Fruit fly (Drosophila melanogaster) whole organism, embryonic: ENCODE data around the gene tth.

Source experiments
- Atf6 ChIP-seq: fragments of 200-800 bp; sonication (Bioruptor generic); IDR thresholded peaks from 2 replicates; pipeline ENCODE4 v1.3.6; 2022; ENCODE audit warnings: missing biosample characterization, missing genetic modification characterization
- B-H2 ChIP-seq: fragments of 200-800 bp; sonication (Bioruptor generic); optimal IDR thresholded peaks from 2 replicates; lab custom pipeline; 2018; ENCODE audit warnings: missing biosample characterization, mild to moderate bottlenecking, missing genetic modification characterization
- CG10543 ChIP-seq: fragments of 200-800 bp; sonication (Bioruptor generic); optimal IDR thresholded peaks from 3 replicates; lab custom pipeline; 2017; ENCODE audit warnings: missing biosample characterization, mild to moderate bottlenecking, missing genetic modification characterization, moderate library complexity
- CG12769 ChIP-seq: fragments of 200-800 bp; sonication (Bioruptor generic); optimal IDR thresholded peaks from 2 replicates; lab custom pipeline; 2019; ENCODE audit warnings: missing biosample characterization, mild to moderate bottlenecking, missing genetic modification characterization, moderate library complexity
- CG16813 ChIP-seq: fragments of 200-800 bp; sonication (Bioruptor generic); IDR thresholded peaks from 3 replicates; pipeline ENCODE4 v1.3.6; 2022; ENCODE audit warnings: missing biosample characterization, missing genetic modification characterization; ENCODE audit not compliant: partially characterized antibody
- CG17385 ChIP-seq: fragments of 200-800 bp; sonication (Bioruptor generic); optimal IDR thresholded peaks from 3 replicates; lab custom pipeline; 2018; ENCODE audit warnings: missing biosample characterization, mild to moderate bottlenecking, missing genetic modification characterization
- CG17568 ChIP-seq: fragments of 200-800 bp; sonication (Bioruptor generic); optimal IDR thresholded peaks from 2 replicates; lab custom pipeline; 2018; ENCODE audit warnings: missing biosample characterization, mild to moderate bottlenecking, missing genetic modification characterization, moderate library complexity
- CG18599 ChIP-seq: fragments of 200-800 bp; sonication (Bioruptor generic); optimal IDR thresholded peaks from 3 replicates; lab custom pipeline; 2017; ENCODE audit warnings: missing biosample characterization, missing genetic modification characterization, mild to moderate bottlenecking, moderate library complexity, missing genetic modification reagents
- CG18764 ChIP-seq: fragments of 200-800 bp; sonication (Bioruptor generic); optimal IDR thresholded peaks from 3 replicates; lab custom pipeline; 2016; ENCODE audit warnings: missing biosample characterization, missing genetic modification characterization
- CG30431 ChIP-seq: fragments of 200-800 bp; sonication (Bioruptor generic); optimal IDR thresholded peaks from 2 replicates; lab custom pipeline; 2017; ENCODE audit warnings: missing biosample characterization, missing genetic modification characterization
- CG3281 ChIP-seq: fragments of 200-800 bp; sonication (Bioruptor generic); optimal IDR thresholded peaks from 3 replicates; lab custom pipeline; 2017; ENCODE audit warnings: missing biosample characterization, mild to moderate bottlenecking, missing genetic modification characterization
- CG34224 ChIP-seq: fragments of 200-800 bp; sonication (Bioruptor generic); IDR thresholded peaks from 3 replicates; pipeline ENCODE4 v1.3.6; 2022; ENCODE audit warnings: missing biosample characterization, missing genetic modification characterization; ENCODE audit not compliant: partially characterized antibody
- CG4360 ChIP-seq: fragments of 200-800 bp; sonication (Bioruptor generic); IDR thresholded peaks from 2 replicates; pipeline ENCODE4 v1.3.6; 2022; ENCODE audit warnings: missing biosample characterization, missing genetic modification characterization
- CG7839 ChIP-seq: fragments of 200-800 bp; sonication (Bioruptor generic); optimal IDR thresholded peaks from 3 replicates; lab custom pipeline; 2018; ENCODE audit warnings: missing biosample characterization, mild to moderate bottlenecking, missing genetic modification characterization, moderate library complexity
- CG8290 ChIP-seq, 3 experiments: fragments of 200-800 bp; sonication (Bioruptor generic); optimal IDR thresholded peaks; 2 replicates each; lab custom pipeline; 2016 to 2019; ENCODE audit warnings: missing biosample characterization in 3 of 3, missing genetic modification characterization in 3 of 3, mild to moderate bottlenecking in 2 of 3, moderate library complexity in 1 of 3
- D19B ChIP-seq: fragments of 200-800 bp; sonication (Bioruptor generic); optimal IDR thresholded peaks from 2 replicates; lab custom pipeline; 2017; ENCODE audit warnings: missing biosample characterization, mild to moderate bottlenecking, missing genetic modification characterization
- Deaf1 ChIP-seq: fragments of 200-800 bp; optimal IDR thresholded peaks from 3 replicates; lab custom pipeline; 2019; ENCODE audit warnings: missing biosample characterization, mild to moderate bottlenecking, missing genetic modification characterization, moderate library complexity
- Elba2 ChIP-seq: fragments of 200-800 bp; sonication (Bioruptor generic); optimal IDR thresholded peaks from 3 replicates; lab custom pipeline; 2016; ENCODE audit warnings: missing biosample characterization, missing genetic modification characterization
- Ets65A ChIP-seq: fragments of 200-800 bp; sonication (Bioruptor generic); peaks from one replicate; lab custom pipeline; 2016; ENCODE audit warnings: missing biosample characterization, missing genetic modification characterization
- Med ChIP-seq: fragments of 200-800 bp; sonication (Bioruptor generic); peaks from one replicate; lab custom pipeline; 2016; ENCODE audit warnings: missing biosample characterization, missing genetic modification characterization, mild to moderate bottlenecking, inconsistent platforms, moderate library complexity
- NFAT ChIP-seq: fragments of 200-800 bp; sonication (Bioruptor generic); IDR thresholded peaks from 2 replicates; pipeline ENCODE4 v1.3.6; 2022; ENCODE audit warnings: missing biosample characterization, missing genetic modification characterization
- Trl ChIP-seq, 3 experiments: fragments of >200 bp in 2 of 3; fragments of 200-800 bp in 1 of 3; sonication (Bioruptor generic) in 1 of 3; optimal IDR thresholded peaks; 2 replicates in 1 of 3; 3 replicates in 2 of 3; lab custom pipeline; 2016 to 2017; ENCODE audit warnings: missing biosample characterization in 1 of 3, missing genetic modification characterization in 1 of 3
- chinmo ChIP-seq: fragments of 200-800 bp; sonication (Bioruptor generic); IDR thresholded peaks from 4 replicates; pipeline ENCODE4 v1.3.6; 2022; ENCODE audit warnings: missing biosample characterization, missing genetic modification characterization; ENCODE audit not compliant: partially characterized antibody
- chm ChIP-seq: fragments of 200-800 bp; sonication (Bioruptor generic); IDR thresholded peaks from 2 replicates; pipeline ENCODE4 v1.3.6; 2022; ENCODE audit warnings: missing biosample characterization, missing genetic modification characterization
- ci ChIP-seq: fragments of 200-800 bp; sonication (Bioruptor generic); IDR thresholded peaks from 3 replicates; pipeline ENCODE4 v1.3.6; 2022; ENCODE audit warnings: missing biosample characterization, missing genetic modification characterization
- crol ChIP-seq: fragments of 200-800 bp; sonication (Bioruptor generic); IDR thresholded peaks from 2 replicates; pipeline ENCODE4 v1.3.6; 2022; ENCODE audit warnings: missing biosample characterization, missing genetic modification characterization
- grau ChIP-seq: fragments of 200-800 bp; optimal IDR thresholded peaks from 3 replicates; lab custom pipeline; 2019; ENCODE audit warnings: missing biosample characterization, mild to moderate bottlenecking, missing genetic modification characterization, moderate library complexity
- insv ChIP-seq, 2 experiments: fragments of 200-800 bp; sonication (Bioruptor generic); optimal IDR thresholded peaks; 3 replicates each; lab custom pipeline; 2016 to 2018; ENCODE audit warnings: missing biosample characterization in 2 of 2, missing genetic modification characterization in 2 of 2
- klu ChIP-seq: fragments of 200-800 bp; sonication (Bioruptor generic); IDR thresholded peaks from 2 replicates; pipeline ENCODE4 v1.3.6; 2022; ENCODE audit warnings: missing biosample characterization, missing genetic modification characterization
- kni ChIP-seq: fragments of 200-800 bp; sonication (Bioruptor generic); optimal IDR thresholded peaks from 3 replicates; lab custom pipeline; 2017; ENCODE audit warnings: mild to moderate bottlenecking, missing biosample characterization, missing genetic modification reagents, missing genetic modification characterization
- row ChIP-seq: fragments of 200-800 bp; sonication (Bioruptor generic); IDR thresholded peaks from 3 replicates; pipeline ENCODE4 v1.3.6; 2022; ENCODE audit warnings: missing biosample characterization, missing genetic modification characterization
- sens ChIP-seq: fragments of 200-800 bp; sonication (Bioruptor generic); peaks from one replicate; lab custom pipeline; 2016; ENCODE audit warnings: missing biosample characterization, missing genetic modification characterization
- sqz ChIP-seq: fragments of 200-800 bp; sonication (Bioruptor generic); optimal IDR thresholded peaks from 3 replicates; lab custom pipeline; 2018; ENCODE audit warnings: missing biosample characterization, mild to moderate bottlenecking, missing genetic modification characterization
- sr ChIP-seq: fragments of 200-800 bp; sonication (Bioruptor generic); IDR thresholded peaks from 3 replicates; pipeline ENCODE4 v1.3.6; 2022; ENCODE audit warnings: missing biosample characterization, missing genetic modification characterization
- tap ChIP-seq: fragments of 200-800 bp; optimal IDR thresholded peaks from 3 replicates; lab custom pipeline; 2019; ENCODE audit warnings: missing biosample characterization, mild to moderate bottlenecking, missing genetic modification characterization, moderate library complexity
- trh ChIP-seq: fragments of 200-800 bp; sonication (Bioruptor generic); optimal IDR thresholded peaks from 2 replicates; lab custom pipeline; 2016; ENCODE audit warnings: missing biosample characterization, missing genetic modification characterization

The tth gene

DNA sequence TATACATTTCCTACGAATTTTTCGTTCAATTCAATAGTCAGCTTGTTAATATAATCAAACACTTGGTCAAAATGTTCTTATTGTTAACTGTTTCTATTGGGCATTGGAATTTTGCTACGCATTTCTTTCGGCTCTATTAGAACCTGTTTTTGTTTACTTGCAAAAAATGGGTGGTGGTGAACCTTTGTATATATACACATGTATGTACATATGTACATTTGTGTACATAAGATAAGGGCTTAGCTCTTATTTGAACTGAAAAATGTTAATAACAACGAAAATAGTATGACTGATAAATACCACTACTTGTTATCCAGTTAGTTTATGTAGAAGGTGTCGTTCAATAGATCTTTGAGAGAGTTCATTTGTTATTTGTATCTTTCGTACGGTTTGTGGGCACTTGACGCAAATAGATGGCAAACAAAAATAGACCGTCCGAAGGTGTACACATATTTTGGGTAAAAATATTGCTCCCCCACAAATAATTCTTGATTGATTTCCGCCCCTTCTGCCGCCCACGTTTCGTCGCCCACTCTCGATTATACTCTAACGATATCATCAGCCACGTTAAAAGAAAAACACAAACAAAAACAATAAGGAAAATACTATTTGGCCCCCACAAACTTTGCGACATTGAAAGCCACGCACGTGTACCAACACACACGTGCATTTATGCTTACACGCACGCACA lies 9.6 kb upstream of the tth start (continued):
- peak; percentile 4 for TF ChIP-seq CG7839 (tag; lab: Kevin White, UChicago)
- peak; percentile 25 for TF ChIP-seq D19B
- TF ChIP-seq Med, result peak; percentile 62
- TF ChIP-seq CG18764 (GFP tag; lab: Kevin White, UChicago), result peak; percentile 12
- TF ChIP-seq CG18599 (GFP tag; lab: Kevin White, UChicago), result peak; percentile 69
- peak; percentile 80 for TF ChIP-seq sens (GFP tag; lab: Kevin White, UChicago)

DNA sequence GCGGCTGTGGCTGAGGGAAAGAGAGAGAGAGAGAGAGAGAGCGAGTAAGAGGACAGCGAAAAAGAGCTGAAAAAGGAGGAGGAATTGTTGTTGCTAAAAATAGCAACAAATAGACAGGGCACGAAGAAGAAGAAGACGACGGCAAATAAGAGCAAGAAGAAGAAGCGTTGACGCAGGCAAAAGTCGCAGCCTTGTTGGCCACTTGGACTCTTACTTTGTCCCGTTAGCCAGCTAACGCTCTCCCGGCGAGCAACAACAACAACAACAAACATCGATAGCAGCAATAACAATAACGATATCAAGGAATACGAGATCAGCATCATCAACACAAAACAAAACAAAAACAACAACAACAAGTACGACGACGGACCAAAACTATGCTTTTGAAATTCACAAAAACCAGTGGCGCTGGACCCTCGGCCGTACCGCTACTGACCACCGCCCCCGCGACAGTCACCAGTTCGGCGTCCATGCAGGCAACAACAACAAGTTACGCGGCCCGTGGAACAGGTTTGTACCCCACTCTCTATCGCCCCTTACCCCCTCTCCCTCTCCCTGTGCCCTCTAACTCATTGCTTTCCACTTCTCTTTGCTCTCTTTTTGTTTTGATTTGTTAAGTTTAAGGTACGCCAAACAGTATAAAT lies 8.8 kb upstream of the tth start:
- TF ChIP-seq insv (GFP tag; optimal IDR thresholded peaks at IDR 0.05; lab: Kevin White, UChicago), result no peak
- TF ChIP-seq Deaf1, result no peak
- no peak for TF ChIP-seq CG8290 (GFP tag; optimal IDR thresholded peaks at IDR 0.05; lab: Kevin White, UChicago)
- TF ChIP-seq CG8290 (tag; optimal IDR thresholded peaks at IDR 0.05; lab: Kevin White, UChicago), result peak in 1 of 2 experiments; percentile 21
- TF ChIP-seq row (GFP tag; lab: Robert Waterston, UW), result peak; percentile 6; the same call in 1 of the 3 replicates
- peak; percentile 59 for TF ChIP-seq CG12769 (tag; lab: Kevin White, UChicago)
- peak; percentile 96 for TF ChIP-seq crol (GFP tag; lab: Robert Waterston, UW)
- TF ChIP-seq Atf6 (GFP tag; lab: Robert Waterston, UW), result 0 out of 2 replicates have a peak, but pooled peaks have one; percentile 13
- peak; percentile 5 for TF ChIP-seq CG10543 (GFP tag; lab: Kevin White, UChicago)
- TF ChIP-seq CG4360, result peak; percentile 84
- TF ChIP-seq ci, result 0 out of 3 replicates have a peak, but pooled peaks have one; percentile 11
- TF ChIP-seq kni (GFP tag; lab: Kevin White, UChicago), result peak; percentile 29
- peak; percentile 60 for TF ChIP-seq Elba2
- TF ChIP-seq Trl (optimal IDR thresholded peaks at IDR 0.05; lab: Kevin White, UChicago), result peak; percentile 30 to 79
- TF ChIP-seq Trl (GFP tag; optimal IDR thresholded peaks at IDR 0.05; lab: Kevin White, UChicago), result no peak
- TF ChIP-seq klu, result peak; percentile 37; the same call in 1 of the 2 replicates
- TF ChIP-seq chm (GFP tag; lab: Robert Waterston, UW), result 0 out of 2 replicates have a peak, but pooled peaks have one; percentile 7
- no peak for TF ChIP-seq grau (tag; lab: Kevin White, UChicago)
- no peak for TF ChIP-seq trh (GFP tag; lab: Kevin White, UChicago)
- peak; percentile 73 for TF ChIP-seq NFAT (GFP tag; lab: Robert Waterston, UW)
- peak; percentile 2 for TF ChIP-seq B-H2
- TF ChIP-seq tap (tag; lab: Kevin White, UChicago), result no peak
- no peak for TF ChIP-seq CG3281 (GFP tag; lab: Kevin White, UChicago)
- TF ChIP-seq CG34224 (GFP tag; lab: Robert Waterston, UW), result peak; percentile 8; the same call in 1 of the 3 replicates
- TF ChIP-seq CG17385 (GFP tag; lab: Kevin White, UChicago), result peak; percentile 92
- 0 out of 4 replicates have a peak, but pooled peaks have one; percentile 55 for TF ChIP-seq chinmo
- peak; percentile 16 for TF ChIP-seq sqz
- no peak for TF ChIP-seq Ets65A (GFP tag; lab: Kevin White, UChicago)
- no peak for TF ChIP-seq CG16813 (GFP tag; lab: Robert Waterston, UW)
- no peak for TF ChIP-seq CG30431 (GFP tag; lab: Kevin White, UChicago)
- 0 out of 3 replicates have a peak, but pooled peaks have one; percentile 8 for TF ChIP-seq sr
- TF ChIP-seq CG17568 (GFP tag; lab: Kevin White, UChicago), result no peak
- TF ChIP-seq, all 482 proteins: peak for 20
